Fruit fly (Drosophila melanogaster) whole organism, embryonic: ENCODE measurements around the gene CG32454.

ENCODE experiments used
- Atf-2 ChIP-seq: fragments of 200-800 bp; sonication (Bioruptor generic); optimal IDR thresholded peaks from 2 replicates; lab custom pipeline; 2016; ENCODE audit warnings: missing biosample characterization, missing genetic modification characterization
- Bgb ChIP-seq: fragments of 200-800 bp; sonication (Bioruptor generic); IDR thresholded peaks from 2 replicates; pipeline ENCODE4 v1.3.6; 2022; ENCODE audit warnings: missing biosample characterization, missing genetic modification characterization; ENCODE audit not compliant: partially characterized antibody
- Bteb2 ChIP-seq: fragments of 200-800 bp; sonication (Bioruptor generic); optimal IDR thresholded peaks from 2 replicates; lab custom pipeline; 2016; ENCODE audit warnings: missing biosample characterization, missing genetic modification characterization
- CG10654 ChIP-seq: fragments of 200-800 bp; sonication (Bioruptor generic); optimal IDR thresholded peaks from 2 replicates; lab custom pipeline; 2016; ENCODE audit warnings: missing biosample characterization, missing genetic modification characterization
- CG14710 ChIP-seq: fragments of 200-800 bp; sonication (Bioruptor generic); optimal IDR thresholded peaks from 3 replicates; lab custom pipeline; 2019; ENCODE audit warnings: missing biosample characterization, mild to moderate bottlenecking, missing genetic modification characterization, moderate library complexity
- CG1529 ChIP-seq: fragments of 200-800 bp; sonication (Bioruptor generic); optimal IDR thresholded peaks from 3 replicates; lab custom pipeline; 2018; ENCODE audit warnings: missing biosample characterization, missing genetic modification characterization
- CG16863 ChIP-seq: fragments of 200-800 bp; sonication (Bioruptor generic); optimal IDR thresholded peaks from 3 replicates; lab custom pipeline; 2016; ENCODE audit warnings: missing biosample characterization, missing genetic modification characterization
- CG17385 ChIP-seq: fragments of 200-800 bp; sonication (Bioruptor generic); optimal IDR thresholded peaks from 3 replicates; lab custom pipeline; 2018; ENCODE audit warnings: missing biosample characterization, mild to moderate bottlenecking, missing genetic modification characterization
- CG18599 ChIP-seq: fragments of 200-800 bp; sonication (Bioruptor generic); optimal IDR thresholded peaks from 3 replicates; lab custom pipeline; 2017; ENCODE audit warnings: missing biosample characterization, missing genetic modification characterization, mild to moderate bottlenecking, moderate library complexity, missing genetic modification reagents
- CG2199 ChIP-seq: fragments of 200-800 bp; sonication (Bioruptor generic); IDR thresholded peaks from 3 replicates; pipeline ENCODE4 v1.3.6; 2022; ENCODE audit warnings: missing biosample characterization, missing genetic modification characterization
- CG2202 ChIP-seq: fragments of 200-800 bp; sonication (Bioruptor generic); optimal IDR thresholded peaks from 2 replicates; lab custom pipeline; 2018; ENCODE audit warnings: missing biosample characterization, mild to moderate bottlenecking, missing genetic modification characterization
- CG2875 ChIP-seq: fragments of 200-800 bp; sonication (Bioruptor generic); optimal IDR thresholded peaks from 2 replicates; lab custom pipeline; 2017; ENCODE audit warnings: missing biosample characterization, mild to moderate bottlenecking, missing genetic modification characterization, missing genetic modification reagents
- CG30431 ChIP-seq: fragments of 200-800 bp; sonication (Bioruptor generic); optimal IDR thresholded peaks from 2 replicates; lab custom pipeline; 2017; ENCODE audit warnings: missing biosample characterization, missing genetic modification characterization
- CG32772 ChIP-seq: fragments of 200-800 bp; sonication (Bioruptor generic); IDR thresholded peaks from 2 replicates; pipeline ENCODE4 v1.3.6; 2022; ENCODE audit warnings: missing biosample characterization, missing genetic modification characterization
- CTCF ChIP-seq: fragments of 200-800 bp; sonication (Bioruptor generic); optimal IDR thresholded peaks from 2 replicates; lab custom pipeline; 2017; ENCODE audit warnings: missing biosample characterization, mild to moderate bottlenecking, missing genetic modification characterization, moderate library complexity
- Dp ChIP-seq: fragments of 200-800 bp; sonication (Bioruptor generic); optimal IDR thresholded peaks from 2 replicates; lab custom pipeline; 2018; ENCODE audit warnings: missing biosample characterization, mild to moderate bottlenecking, missing genetic modification characterization, moderate library complexity
- E2f2 ChIP-seq: fragments of 200-800 bp; sonication (Bioruptor generic); IDR thresholded peaks from 2 replicates; pipeline ENCODE4 v1.3.6; 2022; ENCODE audit warnings: missing biosample characterization, missing genetic modification characterization
- Fer2 ChIP-seq: fragments of 200-800 bp; sonication (Bioruptor generic); optimal IDR thresholded peaks from 2 replicates; lab custom pipeline; 2018; ENCODE audit warnings: missing biosample characterization, mild to moderate bottlenecking, missing genetic modification characterization, moderate library complexity
- Gsc ChIP-seq: fragments of 200-800 bp; sonication (Bioruptor generic); IDR thresholded peaks from 2 replicates; pipeline ENCODE4 v1.3.6; 2022; ENCODE audit warnings: missing biosample characterization, missing genetic modification characterization
- HLHmδ ChIP-seq: fragments of 200-800 bp; sonication (Bioruptor generic); optimal IDR thresholded peaks from 2 replicates; lab custom pipeline; 2018; ENCODE audit warnings: missing biosample characterization, mild to moderate bottlenecking, missing genetic modification characterization, moderate library complexity
- HmgZ ChIP-seq: fragments of 200-800 bp; sonication (Bioruptor generic); optimal IDR thresholded peaks from 2 replicates; lab custom pipeline; 2018; ENCODE audit warnings: missing biosample characterization, mild to moderate bottlenecking, missing genetic modification characterization
- Hr3 ChIP-seq: fragments of 200-800 bp; sonication (Bioruptor generic); optimal IDR thresholded peaks from 3 replicates; lab custom pipeline; 2016; ENCODE audit warnings: missing biosample characterization, missing genetic modification characterization
- Med ChIP-seq: fragments of 200-800 bp; sonication (Bioruptor generic); peaks from one replicate; lab custom pipeline; 2016; ENCODE audit warnings: missing biosample characterization, missing genetic modification characterization, mild to moderate bottlenecking, inconsistent platforms, moderate library complexity
- Neu2 ChIP-seq: fragments of 200-800 bp; sonication (Bioruptor generic); optimal IDR thresholded peaks from 3 replicates; lab custom pipeline; 2016; ENCODE audit warnings: missing biosample characterization, missing genetic modification characterization, borderline replicate concordance
- Vsx1 ChIP-seq: fragments of 200-800 bp; sonication (Bioruptor generic); optimal IDR thresholded peaks from 2 replicates; lab custom pipeline; 2017; ENCODE audit warnings: missing biosample characterization, mild to moderate bottlenecking, missing genetic modification characterization, missing genetic modification reagents
- croc ChIP-seq: fragments of 200-800 bp; sonication (Bioruptor generic); conservative IDR thresholded peaks from 3 replicates; pipeline ENCODE4 v1.3.6; 2022; ENCODE audit warnings: missing biosample characterization, missing genetic modification characterization
- cwo ChIP-seq: fragments of 200-800 bp; sonication (Bioruptor generic); optimal IDR thresholded peaks from 3 replicates; lab custom pipeline; 2017; ENCODE audit warnings: missing biosample characterization, missing genetic modification characterization, mild to moderate bottlenecking, moderate library complexity, missing genetic modification reagents
- dan ChIP-seq: fragments of 200-800 bp; sonication (Bioruptor generic); IDR thresholded peaks from 2 replicates; pipeline ENCODE4 v1.3.6; 2022; ENCODE audit warnings: missing biosample characterization, missing genetic modification characterization
- ems ChIP-seq: fragments of 200-800 bp; sonication (Bioruptor generic); optimal IDR thresholded peaks from 3 replicates; lab custom pipeline; 2016; ENCODE audit warnings: missing biosample characterization, missing genetic modification characterization
- fd3F ChIP-seq: fragments of 200-800 bp; sonication (Bioruptor generic); optimal IDR thresholded peaks from 2 replicates; lab custom pipeline; 2018; ENCODE audit warnings: missing biosample characterization, mild to moderate bottlenecking, missing genetic modification characterization, moderate library complexity
- fd64A ChIP-seq: fragments of 200-800 bp; sonication (Bioruptor generic); optimal IDR thresholded peaks from 3 replicates; lab custom pipeline; 2018; ENCODE audit warnings: missing biosample characterization, mild to moderate bottlenecking, missing genetic modification characterization
- fd96Cb ChIP-seq: fragments of 200-800 bp; sonication (Bioruptor generic); optimal IDR thresholded peaks from 2 replicates; lab custom pipeline; 2018; ENCODE audit warnings: missing biosample characterization, mild to moderate bottlenecking, missing genetic modification characterization, moderate library complexity
- ftz-f1 ChIP-seq: fragments of 200-800 bp; sonication (Bioruptor generic); optimal IDR thresholded peaks from 2 replicates; lab custom pipeline; 2016; ENCODE audit warnings: missing biosample characterization, missing genetic modification characterization
- grn ChIP-seq: fragments of 200-800 bp; sonication (Bioruptor generic); optimal IDR thresholded peaks from 3 replicates; lab custom pipeline; 2017; ENCODE audit warnings: missing biosample characterization, missing genetic modification characterization
- gro ChIP-seq: fragments of 200-800 bp; sonication (Bioruptor generic); optimal IDR thresholded peaks from 2 replicates; lab custom pipeline; 2016; ENCODE audit warnings: missing biosample characterization, missing genetic modification characterization
- gsb ChIP-seq: fragments of 200-800 bp; sonication (Bioruptor generic); IDR thresholded peaks from 2 replicates; pipeline ENCODE4 v1.3.6; 2022; ENCODE audit warnings: missing biosample characterization, missing genetic modification characterization
- ham ChIP-seq: fragments of 200-800 bp; sonication (Bioruptor generic); IDR thresholded peaks from 2 replicates; pipeline ENCODE4 v1.3.6; 2022; ENCODE audit warnings: missing biosample characterization, missing genetic modification characterization
- knrl ChIP-seq: fragments of 200-800 bp; sonication (Bioruptor generic); IDR thresholded peaks from 3 replicates; pipeline ENCODE4 v1.3.6; 2022; ENCODE audit warnings: missing biosample characterization, missing genetic modification characterization; ENCODE audit not compliant: partially characterized antibody
- lab ChIP-seq: fragments of 200-800 bp; sonication (Bioruptor generic); optimal IDR thresholded peaks from 3 replicates; lab custom pipeline; 2017; ENCODE audit warnings: missing biosample characterization, missing genetic modification characterization, mild to moderate bottlenecking, moderate library complexity, missing genetic modification reagents
- lov ChIP-seq, 2 experiments: fragments of 200-800 bp in 1 of 2; fragments of >200 bp in 1 of 2; sonication (Bioruptor generic) in 1 of 2; IDR thresholded peaks in 1 of 2; optimal IDR thresholded peaks in 1 of 2; 2 replicates in 1 of 2; 3 replicates in 1 of 2; pipeline versions ENCODE4 v1.3.6 to Lab custom; 2017 to 2022; ENCODE audit warnings: missing biosample characterization in 1 of 2, missing genetic modification characterization in 1 of 2
- ranshi ChIP-seq: fragments of 200-800 bp; sonication (Bioruptor generic); IDR thresholded peaks from 2 replicates; pipeline ENCODE4 v1.3.6; 2022; ENCODE audit warnings: missing biosample characterization, missing genetic modification characterization
- sens ChIP-seq: fragments of 200-800 bp; sonication (Bioruptor generic); peaks from one replicate; lab custom pipeline; 2016; ENCODE audit warnings: missing biosample characterization, missing genetic modification characterization
- sug ChIP-seq: fragments of 200-800 bp; optimal IDR thresholded peaks from 2 replicates; lab custom pipeline; 2019; ENCODE audit warnings: missing biosample characterization, mild to moderate bottlenecking, missing genetic modification characterization, moderate library complexity

The CG32454 gene

DNA sequence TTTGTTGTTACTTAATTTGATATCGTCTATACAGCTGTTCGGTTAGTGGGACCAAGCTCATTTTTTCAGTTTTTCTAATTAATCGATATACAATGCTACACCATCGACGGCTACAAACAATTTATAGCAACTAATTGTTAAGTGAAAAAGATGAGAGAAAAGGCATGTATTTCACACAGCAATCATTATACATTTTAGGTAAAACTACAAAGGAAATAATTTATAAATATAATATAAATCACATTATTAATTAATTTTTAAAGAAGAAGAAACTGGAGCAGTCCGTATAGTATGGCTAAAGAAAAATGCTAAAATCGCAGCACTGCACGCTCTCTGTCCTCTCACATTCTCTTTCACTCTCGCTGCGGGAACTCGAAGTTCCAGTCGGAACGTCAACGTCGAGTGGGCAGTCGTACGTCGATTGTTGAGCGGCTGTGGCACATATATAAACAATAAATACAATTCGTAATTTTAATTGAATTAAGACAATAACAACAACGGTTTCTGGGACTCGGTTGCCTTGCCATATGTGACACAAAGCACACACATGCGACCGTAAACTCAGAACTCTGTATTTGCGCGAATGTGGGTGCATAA, 1.7 kb upstream of the CG32454 start, which contains the start of the genes CG14450 and CG11367 (continued):
- TF ChIP-seq lov (optimal IDR thresholded peaks at IDR 0.05; lab: Kevin White, UChicago) (no peak), lov (GFP tag; IDR thresholded peaks at IDR 0.05; lab: Robert Waterston, UW) (no peak), HLHmδ (peak; percentile 76), CG2875 (GFP tag; lab: Kevin White, UChicago) (peak; percentile 22), fd3F (no peak), Neu2 (GFP tag; lab: Kevin White, UChicago) (no peak), Bteb2 (GFP tag; lab: Kevin White, UChicago) (no peak), gro (GFP tag; lab: Kevin White, UChicago) (peak; percentile 49), CG17385 (GFP tag; lab: Kevin White, UChicago) (peak; percentile 94), grn (peak; percentile 14), CG2202 (no peak)

DNA sequence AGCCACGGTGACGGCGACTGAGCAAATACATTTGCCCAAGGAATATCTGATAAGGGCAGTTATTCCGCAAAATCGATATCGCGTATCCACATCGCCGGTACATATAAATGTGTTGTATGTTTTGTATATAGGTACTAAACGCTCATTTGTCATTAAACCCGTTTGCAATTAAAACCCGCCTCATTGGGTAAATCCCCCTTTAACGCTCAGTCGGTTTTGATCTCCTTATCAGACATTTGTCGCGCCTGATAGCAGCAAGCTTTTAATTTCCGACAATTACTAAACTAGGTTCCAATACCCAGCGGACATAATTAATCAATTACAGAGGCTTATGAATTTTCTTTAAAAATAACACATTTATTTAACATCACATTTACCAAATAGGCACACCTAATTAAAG, 1.8 kb downstream of the CG32454 start:
- TF ChIP-seq lab (GFP tag; lab: Kevin White, UChicago) (peak; percentile 41), gsb (GFP tag; lab: Robert Waterston, UW) (no peak)

DNA sequence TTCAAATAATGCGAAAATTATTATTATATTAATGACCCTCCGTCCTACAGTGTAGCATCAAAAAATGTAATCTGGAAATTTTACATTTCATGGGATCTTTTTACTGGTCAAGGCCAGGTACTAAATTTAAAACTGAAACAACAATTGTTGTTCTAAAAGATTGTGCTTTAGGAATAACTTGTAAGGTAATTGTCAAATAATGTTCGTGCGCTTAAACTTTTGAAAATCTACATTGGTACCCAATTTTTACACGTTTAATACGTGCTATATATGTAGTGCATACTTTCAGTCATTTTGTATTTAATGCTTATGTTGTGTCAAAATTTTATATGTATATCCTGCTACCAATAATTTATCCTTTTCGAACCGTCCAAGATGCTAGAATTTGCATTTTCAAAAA, 4.0 kb downstream of the CG32454 start:
- peak; percentile 74 for TF ChIP-seq ftz-f1 (GFP tag; lab: Kevin White, UChicago)
- TF ChIP-seq Bgb (GFP tag; lab: Robert Waterston, UW), result peak; percentile 53
- TF ChIP-seq Dp (GFP tag; lab: Kevin White, UChicago), result peak; percentile 31
- TF ChIP-seq E2f2 (GFP tag; lab: Robert Waterston, UW), result peak; percentile 21; the same call in 1 of the 2 replicates
- TF ChIP-seq knrl (GFP tag; lab: Robert Waterston, UW), result peak; percentile 22; the same call in 1 of the 3 replicates
- peak; percentile 45 for TF ChIP-seq sens (GFP tag; lab: Kevin White, UChicago)
- TF ChIP-seq dan (GFP tag; lab: Robert Waterston, UW), result no peak
- TF ChIP-seq CG2199, result 0 out of 3 replicates have a peak, but pooled peaks have one; percentile 13
- TF ChIP-seq CTCF (GFP tag; lab: Kevin White, UChicago), result peak; percentile 64
- no peak for TF ChIP-seq CG17385 (GFP tag; lab: Kevin White, UChicago)

DNA sequence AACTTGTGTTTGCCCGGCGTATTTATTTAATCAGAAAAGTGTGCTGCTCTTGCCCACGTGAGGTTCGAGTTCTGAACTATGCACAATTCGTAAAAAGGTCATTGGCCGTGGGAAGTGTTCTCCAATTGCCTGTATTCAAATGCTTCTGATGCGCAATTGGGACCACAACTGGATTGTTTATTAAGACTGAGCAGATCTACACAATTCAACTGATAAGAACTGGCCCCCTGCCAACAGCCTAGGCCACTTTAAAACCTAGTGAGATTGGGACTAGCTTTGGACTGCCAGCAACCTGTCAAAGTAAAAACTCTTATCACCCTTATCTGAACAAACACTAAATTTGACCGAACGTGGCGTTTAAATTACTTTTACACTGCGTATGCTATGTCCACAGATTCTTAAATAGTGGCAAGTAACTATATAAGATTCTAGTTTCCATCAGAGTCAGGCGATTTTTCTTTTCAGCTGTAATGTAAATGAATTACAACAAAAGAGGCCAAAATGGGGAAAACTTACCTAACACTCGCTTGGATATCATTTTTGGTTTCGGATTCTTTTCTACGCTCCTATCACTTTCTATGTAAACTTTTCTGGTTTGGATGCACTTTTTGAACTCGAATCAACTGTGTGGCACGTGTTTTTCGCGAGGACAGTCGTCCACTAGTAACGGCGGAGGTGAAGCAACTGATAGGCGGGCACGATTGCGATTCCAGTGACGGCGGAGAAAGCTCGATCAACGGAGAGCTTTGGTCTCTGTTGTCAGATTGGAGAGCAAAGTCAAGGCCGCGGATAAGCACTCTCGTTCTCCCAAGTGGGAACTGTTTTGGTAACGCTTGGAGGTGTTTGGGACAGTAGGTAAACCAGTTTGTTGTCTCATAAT, 8.4 kb downstream of the CG32454 start, which contains the start of gene CG11241:
TSS of gene CG11241 (minus strand) at position 689 of the 880 bp plus-strand sequence.
- peak; percentile 64 for TF ChIP-seq Med (GFP tag; lab: Kevin White, UChicago)
- TF ChIP-seq CG18599 (GFP tag; lab: Kevin White, UChicago), result peak; percentile 12
- TF ChIP-seq CG30431 (GFP tag; lab: Kevin White, UChicago), result no peak
- TF ChIP-seq Gsc, result no peak
- no peak for TF ChIP-seq Hr3 (GFP tag; lab: Kevin White, UChicago)
- no peak for TF ChIP-seq croc (GFP tag; lab: Robert Waterston, UW)
- no peak for TF ChIP-seq CG14710 (tag; lab: Kevin White, UChicago)
- no peak for TF ChIP-seq CG10654 (GFP tag; lab: Kevin White, UChicago)
- no peak for TF ChIP-seq Vsx1 (GFP tag; lab: Kevin White, UChicago)
- no peak for TF ChIP-seq CG16863 (GFP tag; lab: Kevin White, UChicago)
- peak; percentile 77 for TF ChIP-seq cwo (GFP tag; lab: Kevin White, UChicago)
- TF ChIP-seq Atf-2 (GFP tag; lab: Kevin White, UChicago), result no peak
- TF ChIP-seq ems (GFP tag; lab: Kevin White, UChicago), result no peak
- TF ChIP-seq ranshi (GFP tag; lab: Robert Waterston, UW), result no peak
- no peak for TF ChIP-seq Fer2 (tag; lab: Kevin White, UChicago)
- peak; percentile 15 for TF ChIP-seq HmgZ (tag; lab: Kevin White, UChicago)
- TF ChIP-seq fd96Cb, result no peak
- TF ChIP-seq ham (GFP tag; lab: Robert Waterston, UW), result no peak
- TF ChIP-seq CG32772 (GFP tag; lab: Robert Waterston, UW), result no peak
- no peak for TF ChIP-seq Dp (GFP tag; lab: Kevin White, UChicago)
- TF ChIP-seq CG2199, result 0 out of 3 replicates have a peak, but pooled peaks have one; percentile 41
- no peak for TF ChIP-seq fd64A (GFP tag; lab: Kevin White, UChicago)
- TF ChIP-seq sug, result peak; percentile 100
- TF ChIP-seq CG1529 (GFP tag; lab: Kevin White, UChicago), result no peak
